Worm (Caenorhabditis elegans): Measurements from ENCODE around the gene Y58A7A.1.

DNA sequence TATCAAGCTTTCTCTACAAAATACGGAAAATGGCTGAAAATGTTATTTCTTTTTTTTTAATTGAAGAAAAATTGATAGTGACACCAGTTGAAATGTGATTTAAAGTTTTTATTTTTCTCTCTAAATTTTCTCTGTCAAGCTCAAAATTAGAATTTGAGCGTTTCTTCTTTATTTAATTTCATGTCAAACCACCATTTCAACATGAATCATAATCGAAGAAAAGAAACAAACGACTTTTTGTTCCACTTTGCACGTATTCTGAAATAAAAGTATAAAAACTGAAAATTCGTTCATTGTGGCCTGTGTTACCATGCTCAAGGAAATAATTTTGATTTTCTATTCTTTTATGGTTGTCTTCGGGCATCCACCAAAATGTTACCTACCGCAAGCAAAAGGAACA is 36.2 kb downstream of the Y58A7A.1 start, which contains the start of gene K11D12.13:
- TF ChIP-seq ztf-23 (GFP tag; IDR thresholded peaks at IDR 0.05): no peak
- TF ChIP-seq tab-1 (GFP tag; IDR thresholded peaks at IDR 0.05): no peak
